Fruit fly (Drosophila melanogaster) whole organism, prepupa: ENCODE results near the gene snRNP-U1-C.
A peak's percentile ranks its signal among the peaks of the same experiment; 100 is the strongest.

ENCODE experiments used
- CG10669 ChIP-seq: fragments of 200-800 bp; sonication (Bioruptor generic); optimal IDR thresholded peaks from 3 replicates; lab custom pipeline; 2018; ENCODE audit warnings: missing biosample characterization, mild to moderate bottlenecking, missing genetic modification characterization, moderate library complexity
- CG11762 ChIP-seq: fragments of 200-800 bp; sonication (Bioruptor generic); optimal IDR thresholded peaks from 3 replicates; lab custom pipeline; 2016; ENCODE audit warnings: missing biosample characterization, missing genetic modification characterization; ENCODE audit not compliant: insufficient read depth
- CG11902 ChIP-seq: fragments of 200-800 bp; sonication (Bioruptor generic); optimal IDR thresholded peaks from 3 replicates; lab custom pipeline; 2016; ENCODE audit warnings: missing biosample characterization, missing genetic modification characterization
- CG16779 ChIP-seq: fragments of 200-800 bp; sonication (Bioruptor generic); optimal IDR thresholded peaks from 3 replicates; lab custom pipeline; 2017; ENCODE audit warnings: missing biosample characterization, mild to moderate bottlenecking, missing genetic modification characterization
- CG34406 ChIP-seq: fragments of 200-800 bp; sonication (Bioruptor generic); optimal IDR thresholded peaks from 3 replicates; lab custom pipeline; 2016; ENCODE audit warnings: missing biosample characterization, missing genetic modification characterization
- CG6854 ChIP-seq: fragments of 200-800 bp; sonication (Bioruptor generic); optimal IDR thresholded peaks from 2 replicates; lab custom pipeline; 2017; ENCODE audit warnings: missing biosample characterization, mild to moderate bottlenecking, missing genetic modification characterization
- CG9139 ChIP-seq: fragments of 200-800 bp; sonication (Bioruptor generic); optimal IDR thresholded peaks from 3 replicates; lab custom pipeline; 2017; ENCODE audit warnings: missing biosample characterization, mild to moderate bottlenecking, missing genetic modification characterization
- Hr39 ChIP-seq: fragments of 200-800 bp; sonication (Bioruptor generic); optimal IDR thresholded peaks from 2 replicates; lab custom pipeline; 2016; ENCODE audit warnings: missing biosample characterization, missing genetic modification characterization
- dsx ChIP-seq: fragments of 200-800 bp; optimal IDR thresholded peaks from 3 replicates; lab custom pipeline; 2019; ENCODE audit warnings: missing biosample characterization, mild to moderate bottlenecking, missing genetic modification characterization, moderate library complexity; ENCODE audit not compliant: poor library complexity, severe bottlenecking
- eg ChIP-seq: fragments of 200-800 bp; sonication (Bioruptor generic); IDR thresholded peaks from 3 replicates; pipeline ENCODE4 v1.3.6; 2022; ENCODE audit warnings: missing biosample characterization, missing genetic modification characterization
- esn ChIP-seq: fragments of 200-800 bp; sonication (Bioruptor generic); optimal IDR thresholded peaks from 2 replicates; lab custom pipeline; 2016; ENCODE audit warnings: missing biosample characterization, mild to moderate bottlenecking, missing genetic modification characterization, moderate library complexity
- lz ChIP-seq: fragments of 200-800 bp; sonication (Bioruptor generic); optimal IDR thresholded peaks from 3 replicates; lab custom pipeline; 2016; ENCODE audit warnings: missing biosample characterization, missing genetic modification characterization
- pdm3 ChIP-seq: fragments of 200-800 bp; sonication (Bioruptor generic); optimal IDR thresholded peaks from 3 replicates; lab custom pipeline; 2016; ENCODE audit warnings: missing biosample characterization, missing genetic modification characterization
- salr ChIP-seq, 2 experiments: fragments of 200-800 bp; sonication (Bioruptor generic); optimal IDR thresholded peaks; 3 replicates each; lab custom pipeline; 2016 to 2018; ENCODE audit warnings: missing biosample characterization in 2 of 2, missing genetic modification characterization in 2 of 2, mild to moderate bottlenecking in 1 of 2

- no peak for TF ChIP-seq CG16779 (tag; lab: Kevin White, UChicago)
- TF ChIP-seq CG34406 = peak; percentile 83
- peak; percentile 90 for TF ChIP-seq eg
- TF ChIP-seq dsx (GFP tag; lab: Kevin White, UChicago) = peak; percentile 70
- no peak for TF ChIP-seq CG6854 (GFP tag; lab: Kevin White, UChicago)
- peak; percentile 75 for TF ChIP-seq esn (GFP tag; lab: Kevin White, UChicago)
- peak; percentile 54 for TF ChIP-seq Hr39 (GFP tag; lab: Kevin White, UChicago)
- TF ChIP-seq salr (GFP tag; optimal IDR thresholded peaks at IDR 0.05; lab: Kevin White, UChicago) = peak; percentile 38 to 58
- peak; percentile 72 for TF ChIP-seq pdm3 (GFP tag; lab: Kevin White, UChicago)
- TF ChIP-seq CG11902 (GFP tag; lab: Kevin White, UChicago) = peak; percentile 10
- no peak for TF ChIP-seq CG9139
- TF ChIP-seq CG11762 (GFP tag; lab: Kevin White, UChicago) = peak; percentile 55
- TF ChIP-seq lz = peak; percentile 62
- TF ChIP-seq CG10669 (GFP tag; lab: Kevin White, UChicago) = peak; percentile 61
Measured at dm6 chr3R:18983614-18984185, at the start of gene snRNP-U1-C, which contains the start of gene gukh.
